Worm (Caenorhabditis elegans) whole organism, late embryonic: ENCODE measurements around the gene F01F1.14.
A peak's percentile ranks its signal among the peaks of the same experiment; 100 is the strongest.

Experiments used
- C38D4.7 ChIP-seq: fragments of 200-800 bp; sonication (Bioruptor generic); optimal IDR thresholded peaks from 2 replicates; lab custom pipeline; 2018; ENCODE audit warnings: mild to moderate bottlenecking, missing genetic modification characterization, moderate library complexity, missing compliant biosample characterization
- F13H6.1 ChIP-seq: sonication (generic microtip); optimal IDR thresholded peaks from 2 replicates; lab custom pipeline; 2016; ENCODE audit warnings: missing genetic modification characterization, missing compliant biosample characterization
- K02D7.2 ChIP-seq: sonication (generic microtip); optimal IDR thresholded peaks from 2 replicates; lab custom pipeline; 2017; ENCODE audit warnings: mild to moderate bottlenecking, missing genetic modification characterization, missing compliant biosample characterization
- ahr-1 ChIP-seq: sonication (generic microtip); optimal IDR thresholded peaks from 2 replicates; lab custom pipeline; 2016; ENCODE audit warnings: missing genetic modification characterization, missing compliant biosample characterization
- ceh-18 ChIP-seq: sonication (generic microtip); optimal IDR thresholded peaks from 2 replicates; lab custom pipeline; 2016; ENCODE audit warnings: missing genetic modification characterization, missing compliant biosample characterization
- ceh-24 ChIP-seq: sonication (generic microtip); optimal IDR thresholded peaks from 2 replicates; lab custom pipeline; 2016; ENCODE audit warnings: mild to moderate bottlenecking, missing genetic modification characterization, missing compliant biosample characterization
- ceh-31 ChIP-seq: sonication (generic microtip); optimal IDR thresholded peaks from 2 replicates; lab custom pipeline; 2016; ENCODE audit warnings: missing genetic modification characterization, missing compliant biosample characterization
- ceh-6 ChIP-seq: fragments of 200-800 bp; sonication (Bioruptor generic); optimal IDR thresholded peaks from 2 replicates; lab custom pipeline; 2018; ENCODE audit warnings: mild to moderate bottlenecking, missing genetic modification characterization, missing compliant biosample characterization
- ceh-9 ChIP-seq: sonication (generic microtip); optimal IDR thresholded peaks from 2 replicates; lab custom pipeline; 2016; ENCODE audit warnings: mild to moderate bottlenecking, missing genetic modification characterization, inconsistent platforms, missing compliant biosample characterization
- che-1 ChIP-seq: sonication (generic microtip); optimal IDR thresholded peaks from 2 replicates; lab custom pipeline; 2016; ENCODE audit warnings: mild to moderate bottlenecking, missing genetic modification characterization, missing compliant biosample characterization
- dmd-4 ChIP-seq: sonication (generic microtip); optimal IDR thresholded peaks from 2 replicates; lab custom pipeline; 2016; ENCODE audit warnings: borderline replicate concordance, missing genetic modification characterization, missing compliant biosample characterization
- dve-1 ChIP-seq: sonication (generic microtip); optimal IDR thresholded peaks from 2 replicates; lab custom pipeline; 2017; ENCODE audit warnings: antibody characterized with exemption, mild to moderate bottlenecking, missing genetic modification characterization, missing compliant biosample characterization
- elt-2 ChIP-seq: sonication (generic microtip); optimal IDR thresholded peaks from 2 replicates; lab custom pipeline; 2016; ENCODE audit warnings: missing genetic modification reagents, missing genetic modification characterization, missing compliant biosample characterization
- ets-4 ChIP-seq: sonication (generic microtip); optimal IDR thresholded peaks from 2 replicates; lab custom pipeline; 2016; ENCODE audit warnings: missing genetic modification characterization, missing compliant biosample characterization
- eyg-1 ChIP-seq: sonication (generic microtip); optimal IDR thresholded peaks from 2 replicates; lab custom pipeline; 2016; ENCODE audit warnings: missing genotype, missing genetic modification characterization, missing compliant biosample characterization
- fkh-10 ChIP-seq: fragments of 150-350 bp; optimal IDR thresholded peaks from 2 replicates; lab custom pipeline; 2014; ENCODE audit warnings: missing biosample characterization, missing genetic modification reagents, missing genetic modification characterization
- hlh-13 ChIP-seq: fragments of 200-800 bp; sonication (Bioruptor generic); optimal IDR thresholded peaks from 2 replicates; lab custom pipeline; 2018; ENCODE audit warnings: mild to moderate bottlenecking, missing genetic modification characterization, missing compliant biosample characterization
- hlh-15 ChIP-seq: sonication (generic microtip); optimal IDR thresholded peaks from 2 replicates; lab custom pipeline; 2016; ENCODE audit warnings: missing genetic modification characterization, missing compliant biosample characterization
- lin-11 ChIP-seq: fragments of 200-800 bp; sonication (Bioruptor generic); optimal IDR thresholded peaks from 2 replicates; lab custom pipeline; 2018; ENCODE audit warnings: mild to moderate bottlenecking, missing genetic modification characterization, missing compliant biosample characterization
- nfya-1 ChIP-seq: sonication (generic microtip); optimal IDR thresholded peaks from 2 replicates; lab custom pipeline; 2017; ENCODE audit warnings: missing genetic modification characterization, mild to moderate bottlenecking, missing compliant biosample characterization, antibody characterized with exemption, moderate library complexity
- nhr-11 ChIP-seq: fragments of 150-350 bp; optimal IDR thresholded peaks from 2 replicates; lab custom pipeline; 2014; ENCODE audit warnings: missing biosample characterization, missing genetic modification characterization
- nhr-232 ChIP-seq: sonication (generic microtip); optimal IDR thresholded peaks from 2 replicates; lab custom pipeline; 2016; ENCODE audit warnings: missing genetic modification characterization, missing compliant biosample characterization
- npax-4 ChIP-seq: sonication (generic microtip); optimal IDR thresholded peaks from 2 replicates; lab custom pipeline; 2016; ENCODE audit warnings: missing genetic modification characterization, missing compliant biosample characterization
- odd-2 ChIP-seq: sonication (generic microtip); optimal IDR thresholded peaks from 2 replicates; lab custom pipeline; 2017; ENCODE audit warnings: antibody characterized with exemption, mild to moderate bottlenecking, missing genetic modification characterization, missing compliant biosample characterization
- pag-3 ChIP-seq: sonication (generic microtip); optimal IDR thresholded peaks from 2 replicates; lab custom pipeline; 2016; ENCODE audit warnings: missing compliant biosample characterization, missing genetic modification characterization, borderline replicate concordance
- pha-4 ChIP-seq: fragments of 150-350 bp; optimal IDR thresholded peaks from 2 replicates; lab custom pipeline; 2018; ENCODE audit warnings: missing biosample characterization, missing genetic modification reagents, missing genetic modification characterization
- rnt-1 ChIP-seq: sonication (generic microtip); optimal IDR thresholded peaks from 2 replicates; lab custom pipeline; 2016; ENCODE audit warnings: missing genetic modification characterization, missing compliant biosample characterization
- sdc-2 ChIP-seq: sonication (generic microtip); optimal IDR thresholded peaks from 2 replicates; lab custom pipeline; 2016; ENCODE audit warnings: missing genotype, missing genetic modification characterization, missing compliant biosample characterization
- tbx-2 ChIP-seq: sonication (generic microtip); optimal IDR thresholded peaks from 2 replicates; lab custom pipeline; 2016; ENCODE audit warnings: missing genetic modification characterization, missing compliant biosample characterization
- ttx-3 ChIP-seq: sonication (generic microtip); optimal IDR thresholded peaks from 2 replicates; lab custom pipeline; 2016; ENCODE audit warnings: missing genetic modification reagents, missing genetic modification characterization, missing compliant biosample characterization
- unc-42 ChIP-seq: sonication (generic microtip); optimal IDR thresholded peaks from 2 replicates; lab custom pipeline; 2016; ENCODE audit warnings: missing genotype, missing genetic modification characterization, missing compliant biosample characterization
- unc-55 ChIP-seq: sonication (generic microtip); optimal IDR thresholded peaks from 2 replicates; lab custom pipeline; 2017; ENCODE audit warnings: missing biosample characterization, missing genetic modification reagents, missing genetic modification characterization
- unc-86 ChIP-seq: sonication (generic microtip); optimal IDR thresholded peaks from 2 replicates; lab custom pipeline; 2016; ENCODE audit warnings: missing genetic modification characterization, missing compliant biosample characterization
- zip-5 ChIP-seq: sonication (generic microtip); optimal IDR thresholded peaks from 2 replicates; lab custom pipeline; 2016; ENCODE audit warnings: missing genetic modification characterization, missing compliant biosample characterization
- ztf-16 ChIP-seq: sonication (generic microtip); optimal IDR thresholded peaks from 2 replicates; lab custom pipeline; 2017; ENCODE audit warnings: missing genetic modification characterization, missing compliant biosample characterization

Gene F01F1.14

DNA sequence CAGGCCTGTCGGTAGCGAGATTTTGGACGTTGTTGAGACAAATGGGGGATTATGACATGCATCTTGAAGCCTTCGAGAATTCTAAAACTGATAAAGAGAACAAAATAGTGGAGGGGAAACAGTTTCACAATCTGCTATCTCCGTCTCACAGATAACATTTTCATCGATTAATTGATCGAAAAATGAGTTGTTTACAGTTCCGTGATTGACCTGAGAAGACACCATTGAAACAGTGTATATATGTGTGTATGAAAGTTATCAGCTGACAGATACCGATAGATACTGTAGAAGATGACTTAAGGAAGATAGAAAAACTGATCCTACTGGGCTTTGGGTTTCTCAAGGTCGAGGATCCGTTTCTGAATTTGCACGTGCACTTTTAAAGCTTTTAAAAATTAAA is 43.6 kb downstream of the F01F1.14 start:
- TF ChIP-seq K02D7.2 (no peak), pag-3 (tag; lab: Kevin White, UChicago) (no peak), ceh-24 (tag; lab: Kevin White, UChicago) (no peak), elt-2 (tag; lab: Kevin White, UChicago) (peak; percentile 23)

DNA sequence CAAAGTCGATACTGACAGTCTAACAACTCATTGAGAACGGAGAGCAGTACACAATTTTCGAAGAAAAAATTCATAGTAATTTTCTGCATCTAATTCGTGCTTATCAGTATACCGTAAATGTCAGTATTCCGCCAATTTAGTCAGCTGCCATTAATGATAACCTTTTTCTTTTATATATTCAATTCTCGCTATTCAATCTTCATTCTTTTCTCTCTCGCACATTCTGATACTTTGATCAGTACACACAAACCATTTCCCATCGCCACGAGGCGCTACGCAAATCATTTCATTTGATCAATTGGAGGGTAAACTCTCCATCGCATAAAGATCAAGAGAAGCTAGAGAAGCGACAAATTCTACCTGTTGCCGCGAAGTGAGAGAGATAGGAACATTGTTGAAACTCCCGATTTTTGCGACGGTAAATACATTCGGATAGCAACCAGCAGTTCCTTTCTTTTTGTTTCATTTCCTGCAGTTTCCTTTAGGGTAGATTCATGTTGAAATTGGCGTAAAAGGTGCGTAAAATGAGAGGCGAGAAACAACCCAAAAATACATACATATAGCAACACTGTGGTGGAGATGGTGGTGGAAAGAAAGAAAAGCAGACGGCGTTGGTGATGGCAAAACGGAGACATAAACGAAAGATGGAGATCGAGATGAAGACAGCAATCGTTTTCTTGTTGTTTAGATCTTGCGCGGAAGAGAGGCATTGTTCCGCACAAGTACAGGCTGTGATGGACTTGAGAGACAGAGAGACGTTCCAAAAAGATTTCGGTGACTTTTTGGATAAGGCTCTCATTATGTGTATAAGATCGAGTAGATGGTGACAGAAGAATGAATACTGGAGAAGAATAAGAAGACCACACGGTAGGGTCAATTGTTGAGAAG is 44.3 kb downstream of the F01F1.14 start:
- TF ChIP-seq ets-4 (tag; lab: Kevin White, UChicago): peak; percentile 13
- TF ChIP-seq ceh-9: no peak
- TF ChIP-seq ttx-3 (tag; lab: Kevin White, UChicago): no peak
- peak; percentile 9 for TF ChIP-seq rnt-1
- no peak for TF ChIP-seq unc-42 (tag; lab: Kevin White, UChicago)
- no peak for TF ChIP-seq nhr-11 (tag; lab: Kevin White, UChicago)
- no peak for TF ChIP-seq sdc-2 (tag; lab: Kevin White, UChicago)
- no peak for TF ChIP-seq fkh-10 (GFP tag; lab: Kevin White, UChicago)
- TF ChIP-seq ceh-18 (tag; lab: Kevin White, UChicago): peak; percentile 39
- TF ChIP-seq elt-2 (tag; lab: Kevin White, UChicago): no peak
- TF ChIP-seq unc-55 (GFP tag; lab: Kevin White, UChicago): peak; percentile 14
- no peak for TF ChIP-seq tbx-2
- TF ChIP-seq che-1 (tag; lab: Kevin White, UChicago): no peak
- TF ChIP-seq ceh-6: no peak

DNA sequence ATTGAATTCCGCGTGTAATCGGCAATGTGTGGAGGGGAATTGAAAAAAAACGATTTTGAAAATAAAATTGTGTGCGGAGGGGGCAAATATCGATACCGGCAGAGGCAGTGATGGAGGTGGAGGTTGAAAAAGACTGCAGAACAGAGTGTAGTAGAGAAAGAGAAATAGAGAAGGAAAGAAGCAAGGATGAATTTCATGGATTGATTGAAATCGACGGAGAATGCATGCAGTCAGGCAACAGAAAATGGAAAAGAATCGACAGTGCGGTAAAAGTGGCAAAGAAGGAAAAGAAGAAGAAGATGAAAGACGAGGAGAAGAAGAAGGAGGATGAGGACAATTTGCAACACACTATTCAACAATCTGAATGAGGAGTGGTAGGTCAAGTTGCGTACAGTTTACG is 45.9 kb downstream of the F01F1.14 start, which contains the start of gene W04D12.1:
Gene W04D12.1, plus strand, starts transcription at position 111 of the 400 bp plus-strand sequence.
- TF ChIP-seq unc-86 (tag; lab: Kevin White, UChicago) (no peak), che-1 (tag; lab: Kevin White, UChicago) (no peak), ceh-9 (no peak), nfya-1 (peak; percentile 4), ets-4 (tag; lab: Kevin White, UChicago) (no peak), odd-2 (no peak), C38D4.7 (peak; percentile 18), F13H6.1 (tag; lab: Kevin White, UChicago) (no peak), hlh-13 (GFP tag; lab: Kevin White, UChicago) (no peak), nhr-232 (tag; lab: Kevin White, UChicago) (no peak), ceh-31 (tag; lab: Kevin White, UChicago) (no peak), sdc-2 (tag; lab: Kevin White, UChicago) (peak; percentile 7), ahr-1 (tag; lab: Kevin White, UChicago) (no peak), dmd-4 (tag; lab: Kevin White, UChicago) (no peak), dve-1 (tag; lab: Kevin White, UChicago) (no peak), ztf-16 (tag; lab: Kevin White, UChicago) (no peak), nhr-11 (tag; lab: Kevin White, UChicago) (no peak), hlh-15 (no peak), lin-11 (no peak), tbx-2 (no peak), zip-5 (tag; lab: Kevin White, UChicago) (no peak)

DNA sequence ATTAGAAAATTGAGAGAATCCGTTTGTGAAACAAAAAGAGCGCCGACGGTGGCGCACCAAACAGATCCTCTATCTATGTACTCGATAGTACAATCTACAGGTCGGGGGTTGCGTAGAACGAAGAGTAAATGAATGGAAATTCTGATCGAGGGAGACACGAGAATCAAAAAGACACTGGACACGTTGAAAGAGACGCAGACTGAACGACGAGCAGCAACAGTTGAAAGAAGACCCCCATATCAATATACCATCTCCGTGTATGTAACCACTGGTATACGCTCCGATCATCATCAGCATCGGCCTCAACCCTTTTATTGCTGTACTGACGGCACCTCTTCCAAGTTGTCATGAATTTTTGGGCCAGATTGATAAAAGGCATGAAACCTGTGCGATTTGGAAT is 46.5 kb downstream of the F01F1.14 start:
- no peak for TF ChIP-seq eyg-1 (tag; lab: Kevin White, UChicago)
- no peak for TF ChIP-seq pha-4 (tag; lab: Kevin White, UChicago)
- TF ChIP-seq lin-11: no peak
- no peak for TF ChIP-seq npax-4 (tag; lab: Kevin White, UChicago)
- no peak for TF ChIP-seq nhr-11 (tag; lab: Kevin White, UChicago)
